Worm (Caenorhabditis elegans) whole organism, L4 larva: ENCODE results near the gene F25H9.2.

Experiments
- aly-2 ChIP-seq: sonication (generic microtip); optimal IDR thresholded peaks from 2 replicates; lab custom pipeline; 2018; ENCODE audit warnings: missing biosample characterization, missing genetic modification characterization
- ceh-32 ChIP-seq: sonication (generic microtip); optimal IDR thresholded peaks from 2 replicates; lab custom pipeline; 2016; ENCODE audit warnings: mild to moderate bottlenecking, missing genetic modification characterization, missing compliant biosample characterization; ENCODE audit not compliant: poor library complexity
- ceh-82 ChIP-seq: sonication (generic microtip); optimal IDR thresholded peaks from 2 replicates; lab custom pipeline; 2017; ENCODE audit warnings: missing biosample characterization, missing genetic modification characterization
- dpl-1 ChIP-seq: fragments of 150-350 bp; optimal IDR thresholded peaks from 2 replicates; lab custom pipeline; 2014; ENCODE audit warnings: missing biosample characterization, missing genetic modification reagents, missing genetic modification characterization
- egl-27 ChIP-seq: sonication (generic microtip); optimal IDR thresholded peaks from 3 replicates; lab custom pipeline; 2017; ENCODE audit warnings: missing biosample characterization, missing genetic modification reagents, missing genetic modification characterization
- nhr-237 ChIP-seq: sonication (generic microtip); optimal IDR thresholded peaks from 2 replicates; lab custom pipeline; 2017; ENCODE audit warnings: missing biosample characterization, missing genetic modification characterization
- skn-1 ChIP-seq: fragments of 150-350 bp; optimal IDR thresholded peaks from 2 replicates; lab custom pipeline; 2014; ENCODE audit warnings: missing biosample characterization, missing genetic modification characterization
- unc-39 ChIP-seq: sonication (generic microtip); optimal IDR thresholded peaks from 2 replicates; lab custom pipeline; 2017; ENCODE audit warnings: missing biosample characterization, missing genetic modification characterization
- vab-7 ChIP-seq: fragments of 200-800 bp; sonication (Bioruptor generic); IDR thresholded peaks from 2 replicates; pipeline ENCODE4 v1.3.6; 2022; ENCODE audit warnings: missing genetic modification reagents, missing genetic modification characterization, missing compliant biosample characterization
- zag-1 ChIP-seq: fragments of 150-350 bp; optimal IDR thresholded peaks from 2 replicates; lab custom pipeline; 2014; ENCODE audit warnings: missing biosample characterization, missing genetic modification characterization

DNA sequence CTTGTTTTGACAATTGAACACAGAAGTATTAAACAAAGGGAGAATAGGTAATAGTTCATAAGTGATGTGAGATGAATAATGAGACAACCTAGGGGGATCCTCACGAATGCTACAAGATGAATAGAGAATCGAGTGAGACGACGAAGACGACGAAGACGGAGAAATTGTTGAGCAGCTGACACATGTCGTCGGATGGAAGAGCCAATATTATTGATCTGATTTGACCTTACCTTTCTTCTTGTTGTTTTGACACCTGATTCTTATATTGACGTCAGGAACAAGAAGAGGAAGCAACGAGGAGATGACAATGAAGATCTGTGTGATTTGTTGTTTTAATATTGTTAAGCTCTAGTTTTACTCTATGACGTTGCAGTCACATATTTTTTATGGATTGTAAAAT, 15.6 kb downstream of the F25H9.2 start, which contains the start of gene T10G3.1:
- no peak for TF ChIP-seq egl-27 (tag; lab: Kevin White, UChicago)
- no peak for TF ChIP-seq ceh-82
- no peak for TF ChIP-seq aly-2 (tag; lab: Kevin White, UChicago)
- TF ChIP-seq unc-39 (tag; lab: Kevin White, UChicago), result no peak
- no peak for TF ChIP-seq nhr-237 (tag; lab: Kevin White, UChicago)
- TF ChIP-seq ceh-32 (tag; lab: Kevin White, UChicago), result no peak
- no peak for TF ChIP-seq dpl-1
- no peak for TF ChIP-seq vab-7 (GFP tag; lab: Robert Waterston, UW)
- no peak for TF ChIP-seq zag-1 (tag; lab: Kevin White, UChicago)
- TF ChIP-seq skn-1, result no peak
